Fruit fly (Drosophila melanogaster) whole organism, wandering third instar larva: ENCODE measurements around the gene beta'COP.

Experiments
- Abd-B ChIP-seq: fragments of >200 bp; optimal IDR thresholded peaks from 2 replicates; lab custom pipeline; 2017; ENCODE audit warnings: missing biosample characterization, missing genetic modification characterization
- CG32264 ChIP-seq: fragments of 200-800 bp; sonication (Bioruptor generic); optimal IDR thresholded peaks from 2 replicates; lab custom pipeline; 2016; ENCODE audit warnings: missing biosample characterization, missing genetic modification characterization
- CG9705 ChIP-seq: fragments of 200-800 bp; sonication (Bioruptor generic); optimal IDR thresholded peaks from 2 replicates; lab custom pipeline; 2018; ENCODE audit warnings: missing biosample characterization, mild to moderate bottlenecking, missing genetic modification characterization
- CrebA ChIP-seq: fragments of 200-800 bp; sonication (Bioruptor generic); optimal IDR thresholded peaks from 2 replicates; lab custom pipeline; 2016; ENCODE audit warnings: missing biosample characterization, mild to moderate bottlenecking, missing genetic modification characterization, borderline replicate concordance
- Dfd ChIP-seq: fragments of >200 bp; optimal IDR thresholded peaks from 2 replicates; lab custom pipeline; 2017; ENCODE audit warnings: missing biosample characterization, missing genetic modification characterization
- Dif ChIP-seq: fragments of 200-275, 200-300 bp; sonication (Bioruptor generic); optimal IDR thresholded peaks from 2 replicates; lab custom pipeline; 2018; ENCODE audit warnings: missing biosample characterization, missing genetic modification characterization; ENCODE audit not compliant: partially characterized antibody
- GATAd ChIP-seq: sonication (Bioruptor generic); optimal IDR thresholded peaks from 2 replicates; lab custom pipeline; 2016; ENCODE audit warnings: missing biosample characterization, missing genetic modification characterization
- HLH106 ChIP-seq: fragments of 200-800 bp; optimal IDR thresholded peaks from 3 replicates; lab custom pipeline; 2019; ENCODE audit warnings: missing biosample characterization, mild to moderate bottlenecking, missing genetic modification characterization, moderate library complexity
- Hnf4 ChIP-seq: fragments of 200-800 bp; sonication (Bioruptor generic); optimal IDR thresholded peaks from 2 replicates; lab custom pipeline; 2016; ENCODE audit warnings: missing biosample characterization, mild to moderate bottlenecking, missing genetic modification characterization
- Hr78 ChIP-seq: fragments of >200 bp; optimal IDR thresholded peaks from 2 replicates; lab custom pipeline; 2017; ENCODE audit warnings: missing biosample characterization, missing genetic modification characterization
- Hr83 ChIP-seq: fragments of 200-300 bp; sonication (Bioruptor generic); optimal IDR thresholded peaks from 2 replicates; lab custom pipeline; 2016; ENCODE audit warnings: missing biosample characterization, mild to moderate bottlenecking, missing genetic modification characterization, moderate library complexity; ENCODE audit not compliant: poor library complexity, severe bottlenecking
- Jra ChIP-seq: sonication (Bioruptor generic); optimal IDR thresholded peaks from 2 replicates; lab custom pipeline; 2016; ENCODE audit warnings: missing biosample characterization, missing genetic modification characterization
- Mio ChIP-seq: sonication (Bioruptor generic); optimal IDR thresholded peaks from 2 replicates; lab custom pipeline; 2016; ENCODE audit warnings: missing biosample characterization, missing genetic modification characterization
- Myc ChIP-seq: fragments of >200 bp; optimal IDR thresholded peaks from 2 replicates; lab custom pipeline; 2017
- N ChIP-seq: fragments of >200 bp; optimal IDR thresholded peaks from 2 replicates; lab custom pipeline; 2018; ENCODE audit warnings: missing biosample characterization, missing external identifiers, missing genetic modification characterization
- OdsH ChIP-seq: fragments of 200-800 bp; sonication (Bioruptor generic); optimal IDR thresholded peaks from 2 replicates; lab custom pipeline; 2016; ENCODE audit warnings: missing biosample characterization, mild to moderate bottlenecking, missing genetic modification characterization
- Rel ChIP-seq, 2 experiments: fragments of 200-800 bp; sonication (Bioruptor generic) in 1 of 2; optimal IDR thresholded peaks; 2 replicates in 1 of 2; 3 replicates in 1 of 2; lab custom pipeline; 2016 to 2019; ENCODE audit warnings: mild to moderate bottlenecking in 2 of 2, missing biosample characterization in 2 of 2, missing genetic modification characterization in 2 of 2, moderate library complexity in 1 of 2
- Sp1 ChIP-seq: fragments of 200-800 bp; sonication (Bioruptor generic); optimal IDR thresholded peaks from 3 replicates; lab custom pipeline; 2019; ENCODE audit warnings: missing biosample characterization, mild to moderate bottlenecking, missing genetic modification characterization, moderate library complexity
- Vsx2 ChIP-seq: fragments of 200-300, 225-300 bp; sonication (Bioruptor generic); optimal IDR thresholded peaks from 2 replicates; lab custom pipeline; 2018; ENCODE audit warnings: missing biosample characterization, missing genetic modification characterization; ENCODE audit not compliant: partially characterized antibody
- br ChIP-seq: fragments of 200-800 bp; sonication (Bioruptor generic); optimal IDR thresholded peaks from 2 replicates; lab custom pipeline; 2016; ENCODE audit warnings: missing biosample characterization, missing genetic modification characterization
- brk ChIP-seq: fragments of 200-800 bp; sonication (Bioruptor generic); optimal IDR thresholded peaks from 2 replicates; lab custom pipeline; 2016; ENCODE audit warnings: missing biosample characterization, mild to moderate bottlenecking, missing genetic modification characterization
- dl ChIP-seq, 2 experiments: fragments of 175-275, 200-275 bp in 1 of 2; fragments of 200-275 bp in 1 of 2; sonication (Bioruptor generic); optimal IDR thresholded peaks; lab custom pipeline; 2018; ENCODE audit warnings: mild to moderate bottlenecking in 2 of 2, missing biosample characterization in 2 of 2, missing genetic modification characterization in 2 of 2, moderate library complexity in 2 of 2; ENCODE audit not compliant: partially characterized antibody in 2 of 2, insufficient read depth in 1 of 2
- dmrt93B ChIP-seq: fragments of 200-800 bp; sonication (Bioruptor generic); optimal IDR thresholded peaks from 2 replicates; lab custom pipeline; 2018; ENCODE audit warnings: missing biosample characterization, mild to moderate bottlenecking, missing genetic modification characterization
- dsf ChIP-seq: sonication (Bioruptor generic); optimal IDR thresholded peaks from 2 replicates; lab custom pipeline; 2016; ENCODE audit warnings: missing biosample characterization, missing genetic modification characterization, borderline replicate concordance
- ey ChIP-seq: fragments of 200-800 bp; sonication (Bioruptor generic); optimal IDR thresholded peaks from 2 replicates; lab custom pipeline; 2016; ENCODE audit warnings: missing biosample characterization, missing genetic modification characterization
- foxo ChIP-seq, 2 experiments: fragments of 200-800 bp; sonication (Bioruptor generic); optimal IDR thresholded peaks; 2 replicates in 1 of 2; 3 replicates in 1 of 2; lab custom pipeline; 2016 to 2017; ENCODE audit warnings: missing biosample characterization in 2 of 2, missing genetic modification characterization in 2 of 2
- fru ChIP-seq: fragments of 200-800 bp; sonication (Bioruptor generic); optimal IDR thresholded peaks from 3 replicates; lab custom pipeline; 2016; ENCODE audit warnings: missing biosample characterization, mild to moderate bottlenecking, missing genetic modification characterization
- h ChIP-seq: fragments of 200-800 bp; sonication (Bioruptor generic); optimal IDR thresholded peaks from 3 replicates; lab custom pipeline; 2016; ENCODE audit warnings: missing biosample characterization, mild to moderate bottlenecking, missing genetic modification characterization
- jim ChIP-seq: fragments of 175-275, 200-325 bp; sonication (Bioruptor generic); optimal IDR thresholded peaks from 2 replicates; lab custom pipeline; 2016; ENCODE audit warnings: missing biosample characterization, mild to moderate bottlenecking, missing genetic modification characterization
- lola ChIP-seq: fragments of >200 bp; optimal IDR thresholded peaks from 2 replicates; lab custom pipeline; 2017; ENCODE audit warnings: missing biosample characterization, missing genetic modification characterization
- pan ChIP-seq: fragments of >200 bp; optimal IDR thresholded peaks from 2 replicates; lab custom pipeline; 2017
- psq ChIP-seq: fragments of 200-800 bp; sonication (Bioruptor generic); optimal IDR thresholded peaks from 3 replicates; lab custom pipeline; 2017; ENCODE audit warnings: missing biosample characterization, mild to moderate bottlenecking, missing genetic modification characterization, moderate library complexity
- rgr ChIP-seq: fragments of 200-800 bp; sonication (Bioruptor generic); optimal IDR thresholded peaks from 3 replicates; lab custom pipeline; 2016; ENCODE audit warnings: missing biosample characterization, mild to moderate bottlenecking, missing genetic modification characterization
- sage ChIP-seq: fragments of 200-800 bp; sonication (Bioruptor generic); optimal IDR thresholded peaks from 2 replicates; lab custom pipeline; 2016; ENCODE audit warnings: missing biosample characterization, mild to moderate bottlenecking, missing genetic modification characterization
- sv ChIP-seq: fragments of 200-800 bp; sonication (Bioruptor generic); optimal IDR thresholded peaks from 3 replicates; lab custom pipeline; 2016; ENCODE audit warnings: missing biosample characterization, missing genetic modification characterization
- tai ChIP-seq: sonication (Bioruptor generic); optimal IDR thresholded peaks from 2 replicates; lab custom pipeline; 2016; ENCODE audit warnings: missing biosample characterization, missing genetic modification characterization
- usp ChIP-seq: fragments of >200 bp; optimal IDR thresholded peaks from 2 replicates; lab custom pipeline; 2017; ENCODE audit warnings: missing biosample characterization, missing genetic modification characterization
- woc ChIP-seq: sonication (Bioruptor generic); optimal IDR thresholded peaks from 2 replicates; lab custom pipeline; 2016; ENCODE audit warnings: missing biosample characterization, mild to moderate bottlenecking, missing genetic modification characterization

The beta'COP gene

DNA sequence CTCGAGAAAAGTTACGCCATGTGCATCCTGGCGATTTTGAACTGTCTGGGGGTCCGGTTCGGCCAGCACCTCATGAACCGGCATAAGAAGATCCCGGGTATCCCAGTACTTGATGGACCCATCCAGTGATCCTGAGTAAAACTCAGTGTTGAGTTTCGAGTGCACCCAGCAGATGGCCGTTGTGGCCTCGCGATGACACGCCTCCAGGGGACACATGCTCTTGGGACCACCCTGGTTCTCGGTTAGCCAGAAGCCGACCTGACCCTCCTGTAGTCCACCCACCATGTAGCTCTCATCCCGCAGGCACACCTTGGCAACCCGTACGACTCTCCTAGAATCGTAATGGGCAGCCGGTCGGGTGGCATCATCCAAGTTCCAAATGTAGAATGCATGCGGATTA, 18.7 kb downstream of the beta'COP start:
- no peak for TF ChIP-seq sage (GFP tag; lab: Kevin White, UChicago)
- TF ChIP-seq jim (GFP tag; lab: Kevin White, UChicago): no peak
- TF ChIP-seq Mio (GFP tag; lab: Kevin White, UChicago): no peak
- TF ChIP-seq rgr (GFP tag; lab: Kevin White, UChicago): no peak
- no peak for TF ChIP-seq ey (GFP tag; lab: Kevin White, UChicago)
- no peak for TF ChIP-seq Vsx2 (GFP tag; lab: Kevin White, UChicago)
- TF ChIP-seq Rel (GFP tag; optimal IDR thresholded peaks at IDR 0.05; lab: Kevin White, UChicago): no peak
- TF ChIP-seq Rel (tag; optimal IDR thresholded peaks at IDR 0.05; lab: Kevin White, UChicago): no peak
- no peak for TF ChIP-seq dmrt93B (GFP tag; lab: Kevin White, UChicago)
- TF ChIP-seq brk (GFP tag; lab: Kevin White, UChicago): no peak
- TF ChIP-seq CG9705 (GFP tag; lab: Kevin White, UChicago): no peak
- TF ChIP-seq Sp1: no peak
- no peak for TF ChIP-seq foxo (GFP tag; optimal IDR thresholded peaks at IDR 0.05; lab: Kevin White, UChicago)
- no peak for TF ChIP-seq CG32264 (GFP tag; lab: Kevin White, UChicago)
- no peak for TF ChIP-seq Hnf4 (GFP tag; lab: Kevin White, UChicago)
- TF ChIP-seq tai (GFP tag; lab: Kevin White, UChicago): no peak
- no peak for TF ChIP-seq dsf (GFP tag; lab: Kevin White, UChicago)

DNA sequence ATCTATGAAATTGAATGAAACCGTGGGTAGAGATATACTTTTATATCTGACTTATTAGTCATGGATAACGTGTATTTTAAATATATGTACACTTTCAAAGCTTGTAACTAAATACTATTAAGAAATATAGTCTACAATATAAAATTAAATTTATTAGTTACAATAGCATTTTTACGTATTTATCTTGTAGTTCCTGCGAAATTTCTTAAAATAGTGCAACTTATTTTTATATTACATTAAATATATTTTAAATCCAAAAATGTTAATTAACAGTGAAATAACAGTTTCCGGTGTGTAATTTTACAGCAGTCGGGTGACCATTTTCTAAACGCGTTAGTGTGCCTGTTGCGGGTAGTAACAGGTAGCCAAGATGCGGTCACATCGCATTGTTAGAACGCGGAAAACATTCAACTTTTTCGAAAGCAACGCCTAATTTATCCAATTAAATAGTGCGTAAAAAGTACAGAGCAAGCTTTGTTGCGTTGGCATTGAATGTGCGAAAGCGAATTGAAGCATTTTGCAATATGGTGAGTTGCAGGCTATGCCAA, 20.0 kb downstream of the beta'COP start, which contains the start of the genes CG10859 and CG7110:
Gene CG10859, minus strand, starts transcription at position 51 of the 548 bp plus-strand sequence.
Gene CG7110, plus strand, starts transcription at position 378 of the 548 bp plus-strand sequence.
- no peak for TF ChIP-seq N (GFP tag; lab: Kevin White, UChicago)
- TF ChIP-seq dmrt93B (GFP tag; lab: Kevin White, UChicago): peak; percentile 31
- TF ChIP-seq lola (GFP tag; lab: Kevin White, UChicago): no peak
- no peak for TF ChIP-seq pan
- no peak for TF ChIP-seq GATAd
- no peak for TF ChIP-seq Hr78 (GFP tag; lab: Kevin White, UChicago)
- no peak for TF ChIP-seq Hr83 (GFP tag; lab: Kevin White, UChicago)
- TF ChIP-seq fru: no peak
- peak; percentile 21 for TF ChIP-seq h (GFP tag; lab: Kevin White, UChicago)
- no peak for TF ChIP-seq Vsx2 (GFP tag; lab: Kevin White, UChicago)
- TF ChIP-seq Sp1: peak; percentile 62
- TF ChIP-seq Abd-B (GFP tag; lab: Kevin White, UChicago): no peak
- no peak for TF ChIP-seq ey (GFP tag; lab: Kevin White, UChicago)
- TF ChIP-seq dsf (GFP tag; lab: Kevin White, UChicago): no peak
- TF ChIP-seq brk (GFP tag; lab: Kevin White, UChicago): no peak
- TF ChIP-seq Dif (GFP tag; lab: Kevin White, UChicago): no peak
- no peak for TF ChIP-seq Hnf4 (GFP tag; lab: Kevin White, UChicago)
- no peak for TF ChIP-seq sv
- TF ChIP-seq usp (GFP tag; lab: Kevin White, UChicago): no peak
- peak; percentile 38 for TF ChIP-seq rgr (GFP tag; lab: Kevin White, UChicago)
- TF ChIP-seq CrebA (GFP tag; lab: Kevin White, UChicago): no peak
- no peak for TF ChIP-seq Dfd (GFP tag; lab: Kevin White, UChicago)
- TF ChIP-seq jim (GFP tag; lab: Kevin White, UChicago): no peak
- no peak for TF ChIP-seq Jra (GFP tag; lab: Kevin White, UChicago)
- no peak for TF ChIP-seq OdsH (GFP tag; lab: Kevin White, UChicago)
- no peak for TF ChIP-seq br (GFP tag; lab: Kevin White, UChicago)
- no peak for TF ChIP-seq Rel (GFP tag; optimal IDR thresholded peaks at IDR 0.05; lab: Kevin White, UChicago)
- no peak for TF ChIP-seq Rel (tag; optimal IDR thresholded peaks at IDR 0.05; lab: Kevin White, UChicago)
- TF ChIP-seq Mio (GFP tag; lab: Kevin White, UChicago): no peak
- TF ChIP-seq CG32264 (GFP tag; lab: Kevin White, UChicago): no peak
- TF ChIP-seq Myc (lab: Kevin White, UChicago): peak; percentile 21
- no peak for TF ChIP-seq woc (GFP tag; lab: Kevin White, UChicago)
- TF ChIP-seq foxo (GFP tag; optimal IDR thresholded peaks at IDR 0.05; lab: Kevin White, UChicago): peak in 1 of 2 experiments; percentile 0
- peak; percentile 42 for TF ChIP-seq CG9705 (GFP tag; lab: Kevin White, UChicago)
- TF ChIP-seq psq (GFP tag; lab: Kevin White, UChicago): no peak
- no peak for TF ChIP-seq dl (GFP tag; optimal IDR thresholded peaks at IDR 0.05; lab: Kevin White, UChicago; ENCODE audit: insufficient read depth in 1 of 2, partially characterized antibody in 2 of 2)
- no peak for TF ChIP-seq tai (GFP tag; lab: Kevin White, UChicago)
- peak; percentile 48 for TF ChIP-seq sage (GFP tag; lab: Kevin White, UChicago)
- TF ChIP-seq HLH106 (tag; lab: Kevin White, UChicago): peak; percentile 20
